Worm (Caenorhabditis elegans) whole organism, midembryonic: ENCODE measurements around the gene str-85.

ENCODE experiments used
- cog-1 ChIP-seq: sonication (generic microtip); optimal IDR thresholded peaks from 2 replicates; lab custom pipeline; 2016; ENCODE audit warnings: missing genetic modification characterization, missing compliant biosample characterization
- flt-1 ChIP-seq: fragments of 200-800 bp; sonication (Bioruptor generic); IDR thresholded peaks from 2 replicates; pipeline ENCODE4 v1.3.6; 2022; ENCODE audit warnings: missing genetic modification characterization, missing compliant biosample characterization
- med-1 ChIP-seq: sonication (generic microtip); optimal IDR thresholded peaks from 2 replicates; lab custom pipeline; 2017; ENCODE audit warnings: missing genetic modification characterization, mild to moderate bottlenecking, missing compliant biosample characterization, antibody characterized with exemption, missing genetic modification reagents; ENCODE audit not compliant: insufficient read depth
- tab-1 ChIP-seq: fragments of 200-800 bp; sonication (Bioruptor generic); IDR thresholded peaks from 2 replicates; pipeline ENCODE4 v1.3.6; 2022; ENCODE audit warnings: missing genetic modification characterization, missing compliant biosample characterization
- ztf-29 ChIP-seq: fragments of 200-800 bp; sonication (Bioruptor generic); IDR thresholded peaks from 2 replicates; pipeline ENCODE4 v1.3.6; 2022; ENCODE audit warnings: missing genetic modification reagents, missing genetic modification characterization, missing compliant biosample characterization

ce11 chrV:8949873-8950272 lies 35.8 kb downstream of the str-85 start:
- TF ChIP-seq cog-1 (tag; lab: Kevin White, UChicago) (no peak), flt-1 (GFP tag; lab: Robert Waterston, UW) (no peak), med-1 (no peak), ztf-29 (GFP tag; lab: Robert Waterston, UW) (no peak), tab-1 (GFP tag; lab: Robert Waterston, UW) (no peak)
